Fruit fly (Drosophila melanogaster): ENCODE results near the gene Pgm1.

- TF ChIP-seq CG17806 (tag; optimal IDR thresholded peaks at IDR 0.05) (peak; percentile 36), Snoo (tag; optimal IDR thresholded peaks at IDR 0.05) (no peak), CG13204 (GFP tag; optimal IDR thresholded peaks at IDR 0.05) (no peak), Pif1A (GFP tag; optimal IDR thresholded peaks at IDR 0.05) (peak; percentile 4), EcR (GFP tag; optimal IDR thresholded peaks at IDR 0.05) (no peak), CG34367 (tag; optimal IDR thresholded peaks at IDR 0.05) (no peak), CG12605 (GFP tag; IDR thresholded peaks at IDR 0.05) (no peak), CG8159 (tag; optimal IDR thresholded peaks at IDR 0.05) (peak; percentile 7), rn (GFP tag; IDR thresholded peaks at IDR 0.05) (no peak), CG10348 (GFP tag; IDR thresholded peaks at IDR 0.05) (no peak), CG8301 (tag; optimal IDR thresholded peaks at IDR 0.05) (peak; percentile 60), D1 (tag; optimal IDR thresholded peaks at IDR 0.05) (no peak)
Measured at dm6 chr3L:16160420-16161069, 32.2 kb upstream of the Pgm1 start.

All from whole organism, pupa.